Fruit fly (Drosophila melanogaster): Measurements from ENCODE around the gene HP1D3csd.

The HP1D3csd gene

DNA sequence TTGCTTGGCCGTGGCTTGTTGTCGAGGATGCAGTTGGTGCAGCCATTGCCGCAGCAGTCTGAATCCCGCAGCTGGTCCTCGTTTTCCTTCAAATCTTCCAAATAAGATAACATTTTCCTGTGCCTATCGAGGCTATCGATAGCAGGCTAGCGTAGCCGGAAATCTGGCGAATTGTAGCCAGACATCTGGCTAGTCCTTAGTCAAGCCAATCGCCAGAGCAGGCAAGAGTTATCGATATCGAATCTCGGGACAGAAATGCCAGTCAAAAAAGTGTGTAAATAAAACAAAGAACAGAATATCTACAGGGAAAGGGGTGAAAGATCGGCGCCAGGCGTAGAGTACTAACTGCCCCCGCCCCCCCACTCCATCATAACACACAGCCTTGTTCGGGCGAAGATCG is 3.3 kb downstream of the HP1D3csd start, which contains the start of the genes CG7914 and CG14194 (continued):
- TF ChIP-seq CG10979 (tag; optimal IDR thresholded peaks at IDR 0.05): no peak
- peak; percentile 80 for TF ChIP-seq mld (GFP tag; IDR thresholded peaks at IDR 0.05; ENCODE audit: partially characterized antibody)
- no peak for TF ChIP-seq CG6683 (GFP tag; optimal IDR thresholded peaks at IDR 0.05)
- no peak for TF ChIP-seq CG9876 (GFP tag; optimal IDR thresholded peaks at IDR 0.05)
- TF ChIP-seq Med (GFP tag): peak; percentile 50
- TF ChIP-seq Ada2b (GFP tag; IDR thresholded peaks at IDR 0.05): no peak
- no peak for TF ChIP-seq yki (optimal IDR thresholded peaks at IDR 0.05)
- TF ChIP-seq CG34422 (GFP tag; IDR thresholded peaks at IDR 0.05): peak; percentile 16; the same call in 1 of the 3 replicates
- TF ChIP-seq CG13894 (tag; optimal IDR thresholded peaks at IDR 0.05): no peak
- no peak for TF ChIP-seq ems (GFP tag; optimal IDR thresholded peaks at IDR 0.05)
- no peak for TF ChIP-seq CG9727 (GFP tag; optimal IDR thresholded peaks at IDR 0.05)
- TF ChIP-seq chn (GFP tag; optimal IDR thresholded peaks at IDR 0.05): no peak
- TF ChIP-seq Gug (GFP tag; IDR thresholded peaks at IDR 0.05): no peak
- TF ChIP-seq run (tag; optimal IDR thresholded peaks at IDR 0.05): no peak
- peak; percentile 65 for TF ChIP-seq Sry-δ (GFP tag; optimal IDR thresholded peaks at IDR 0.05)
- no peak for TF ChIP-seq cwo (GFP tag; optimal IDR thresholded peaks at IDR 0.05)
- no peak for TF ChIP-seq Max (GFP tag; optimal IDR thresholded peaks at IDR 0.05)
- TF ChIP-seq CG7357 (GFP tag; IDR thresholded peaks at IDR 0.05): no peak
- TF ChIP-seq CG15269 (tag; optimal IDR thresholded peaks at IDR 0.05): no peak
- TF ChIP-seq zen2 (GFP tag; IDR thresholded peaks at IDR 0.05; ENCODE audit: partially characterized antibody): peak; percentile 75
- no peak for TF ChIP-seq Sox100B (GFP tag; optimal IDR thresholded peaks at IDR 0.05)
- TF ChIP-seq slbo (GFP tag; IDR thresholded peaks at IDR 0.05): no peak
- no peak for TF ChIP-seq sr (GFP tag; IDR thresholded peaks at IDR 0.05)
- peak; percentile 48 for TF ChIP-seq Rfx (GFP tag; IDR thresholded peaks at IDR 0.05)
- no peak for TF ChIP-seq trh (GFP tag; optimal IDR thresholded peaks at IDR 0.05)
- TF ChIP-seq Atf-2 (GFP tag; optimal IDR thresholded peaks at IDR 0.05): no peak
- TF ChIP-seq CG6654 (GFP tag; optimal IDR thresholded peaks at IDR 0.05): no peak
- no peak for TF ChIP-seq Eip74EF (GFP tag; optimal IDR thresholded peaks at IDR 0.05)
- TF ChIP-seq fd102C (GFP tag; optimal IDR thresholded peaks at IDR 0.05): no peak
- no peak for TF ChIP-seq tll (GFP tag; optimal IDR thresholded peaks at IDR 0.05)
- no peak for TF ChIP-seq CG1529 (GFP tag; optimal IDR thresholded peaks at IDR 0.05)
- no peak for TF ChIP-seq lov (optimal IDR thresholded peaks at IDR 0.05)
- no peak for TF ChIP-seq lov (GFP tag; IDR thresholded peaks at IDR 0.05)
- no peak for TF ChIP-seq Antp (GFP tag; optimal IDR thresholded peaks at IDR 0.05)
- no peak for TF ChIP-seq CG18262 (tag; optimal IDR thresholded peaks at IDR 0.05)
- no peak for TF ChIP-seq Chrac-16 (GFP tag; optimal IDR thresholded peaks at IDR 0.05)
- TF ChIP-seq ewg (GFP tag; optimal IDR thresholded peaks at IDR 0.05): no peak
- no peak for TF ChIP-seq CG11247 (GFP tag; IDR thresholded peaks at IDR 0.05)
- TF ChIP-seq fu2 (GFP tag; optimal IDR thresholded peaks at IDR 0.05): no peak
- peak; percentile 86 for TF ChIP-seq hb (GFP tag; IDR thresholded peaks at IDR 0.05; ENCODE audit: partially characterized antibody)
- peak; percentile 65 for TF ChIP-seq E2f2 (GFP tag; IDR thresholded peaks at IDR 0.05)
- TF ChIP-seq Stat92E (GFP tag; optimal IDR thresholded peaks at IDR 0.05): no peak
- no peak for TF ChIP-seq CG4282 (GFP tag; optimal IDR thresholded peaks at IDR 0.05)
- TF ChIP-seq h (optimal IDR thresholded peaks at IDR 0.05): no peak
- TF ChIP-seq NC2β (GFP tag; optimal IDR thresholded peaks at IDR 0.05): no peak
- TF ChIP-seq Dip3 (GFP tag; optimal IDR thresholded peaks at IDR 0.05): no peak
- TF ChIP-seq amos (GFP tag; IDR thresholded peaks at IDR 0.05; ENCODE audit: partially characterized antibody): peak; percentile 77
- TF ChIP-seq shn (GFP tag; optimal IDR thresholded peaks at IDR 0.05): no peak
- TF ChIP-seq CG4617 (GFP tag; optimal IDR thresholded peaks at IDR 0.05; ENCODE audit: borderline replicate concordance): peak; percentile 63
- peak; percentile 17 for TF ChIP-seq CG30020 (tag; optimal IDR thresholded peaks at IDR 0.05)
- peak; percentile 7 for TF ChIP-seq sug (tag; optimal IDR thresholded peaks at IDR 0.05)
- TF ChIP-seq btn (GFP tag; optimal IDR thresholded peaks at IDR 0.05): no peak
